Worm (Caenorhabditis elegans) whole organism, midembryonic: ENCODE data around the gene W01F3.2.

Experiments used
- T22C8.4 ChIP-seq: fragments of 200-800 bp; sonication (Bioruptor generic); IDR thresholded peaks from 2 replicates; pipeline ENCODE4 v1.3.6; 2022; ENCODE audit warnings: missing genetic modification characterization, missing compliant biosample characterization
- cog-1 ChIP-seq: sonication (generic microtip); optimal IDR thresholded peaks from 2 replicates; lab custom pipeline; 2016; ENCODE audit warnings: missing genetic modification characterization, missing compliant biosample characterization
- flt-1 ChIP-seq: fragments of 200-800 bp; sonication (Bioruptor generic); IDR thresholded peaks from 2 replicates; pipeline ENCODE4 v1.3.6; 2022; ENCODE audit warnings: missing genetic modification characterization, missing compliant biosample characterization
- klf-2 ChIP-seq: fragments of 200-800 bp; sonication (Bioruptor generic); conservative IDR thresholded peaks from 2 replicates; pipeline ENCODE4 v1.3.6; 2022; ENCODE audit warnings: missing genetic modification reagents, missing genetic modification characterization, missing compliant biosample characterization
- med-1 ChIP-seq: sonication (generic microtip); optimal IDR thresholded peaks from 2 replicates; lab custom pipeline; 2017; ENCODE audit warnings: missing genetic modification characterization, mild to moderate bottlenecking, missing compliant biosample characterization, antibody characterized with exemption, missing genetic modification reagents; ENCODE audit not compliant: insufficient read depth
- ref-1 ChIP-seq: fragments of 200-800 bp; sonication (Bioruptor generic); conservative IDR thresholded peaks from 2 replicates; pipeline ENCODE4 v1.3.6; 2022; ENCODE audit warnings: missing genetic modification reagents, missing genetic modification characterization, missing compliant biosample characterization
- tab-1 ChIP-seq: fragments of 200-800 bp; sonication (Bioruptor generic); IDR thresholded peaks from 2 replicates; pipeline ENCODE4 v1.3.6; 2022; ENCODE audit warnings: missing genetic modification characterization, missing compliant biosample characterization
- ztf-23 ChIP-seq: fragments of 200-800 bp; sonication (Bioruptor generic); IDR thresholded peaks from 2 replicates; pipeline ENCODE4 v1.3.6; 2022; ENCODE audit warnings: missing genetic modification reagents, missing genetic modification characterization, missing compliant biosample characterization
- ztf-29 ChIP-seq: fragments of 200-800 bp; sonication (Bioruptor generic); IDR thresholded peaks from 2 replicates; pipeline ENCODE4 v1.3.6; 2022; ENCODE audit warnings: missing genetic modification reagents, missing genetic modification characterization, missing compliant biosample characterization

Gene W01F3.2

DNA sequence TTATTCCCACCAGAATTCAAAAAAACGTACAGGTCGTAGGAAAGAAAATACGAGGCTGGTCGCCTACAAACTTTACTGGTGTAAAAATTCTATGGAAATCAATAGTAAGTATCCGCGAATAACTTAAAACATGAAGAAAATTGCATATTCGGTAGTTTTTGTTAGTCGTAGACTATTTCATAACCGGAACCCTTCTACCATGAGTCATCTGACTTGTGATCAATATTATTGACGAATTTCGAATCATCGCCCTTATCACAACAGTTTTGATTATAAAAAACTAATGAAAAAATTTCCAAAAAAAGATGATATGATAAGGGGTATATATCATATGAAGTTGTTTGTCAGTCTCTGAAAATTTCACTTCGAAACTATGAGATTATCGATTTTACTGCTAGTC lies at the start of gene W01F3.2:
Gene W01F3.2 (plus strand): TSS at position 301 of the 400 bp plus-strand sequence.
- TF ChIP-seq ztf-29 (GFP tag; lab: Robert Waterston, UW) (no peak), klf-2 (no peak), cog-1 (tag; lab: Kevin White, UChicago) (no peak), tab-1 (GFP tag; lab: Robert Waterston, UW) (no peak), flt-1 (GFP tag; lab: Robert Waterston, UW) (no peak), med-1 (GFP tag; lab: Kevin White, UChicago) (no peak), ref-1 (no peak)

DNA sequence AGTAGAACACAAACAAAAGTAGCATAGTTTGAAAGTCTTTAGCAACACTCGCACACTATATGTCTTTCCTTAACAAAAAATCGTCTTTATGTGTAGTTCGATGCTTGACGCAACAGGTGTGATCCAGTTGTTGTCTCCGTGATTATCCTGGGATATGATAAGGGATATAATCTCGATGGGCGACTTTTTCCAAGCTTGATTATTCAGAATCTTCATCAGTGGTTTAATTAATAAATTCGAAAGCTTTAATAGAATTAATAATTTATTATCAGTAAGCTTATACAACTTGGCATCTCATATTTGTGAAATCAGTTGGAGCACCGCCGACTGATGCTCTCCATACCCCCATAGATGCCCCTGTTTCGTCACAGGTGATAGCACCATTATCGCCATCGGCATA lies 41.5 kb upstream of the W01F3.2 start, which contains the start of gene F46B3.7:
Gene F46B3.7 (minus strand): TSS at position 101 of the 400 bp plus-strand sequence.
- TF ChIP-seq cog-1 (tag; lab: Kevin White, UChicago) (no peak), klf-2 (no peak), med-1 (GFP tag; lab: Kevin White, UChicago) (no peak), T22C8.4 (GFP tag; lab: Robert Waterston, UW) (no peak), tab-1 (GFP tag; lab: Robert Waterston, UW) (no peak), ztf-29 (GFP tag; lab: Robert Waterston, UW) (no peak), flt-1 (GFP tag; lab: Robert Waterston, UW) (no peak), ref-1 (no peak), ztf-23 (GFP tag; lab: Robert Waterston, UW) (no peak)

DNA sequence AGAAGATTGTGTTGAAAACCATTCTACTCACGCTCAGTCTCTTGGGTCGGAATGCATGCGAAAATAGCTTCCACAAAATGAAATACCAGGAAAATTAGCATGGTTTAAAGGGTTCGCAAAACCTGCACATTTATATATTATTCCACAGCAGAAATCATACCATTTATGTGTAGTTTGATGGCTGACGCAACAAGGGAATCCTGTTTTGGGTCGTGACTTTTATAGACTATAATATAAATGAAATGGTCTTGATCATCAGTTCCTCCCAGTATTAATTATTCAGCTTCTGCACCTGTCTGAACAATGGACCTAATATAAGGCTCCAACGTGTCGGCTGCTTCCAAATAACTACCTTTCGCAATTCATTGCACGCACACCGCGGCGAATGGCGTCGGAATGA lies 37.1 kb upstream of the W01F3.2 start, which contains the start of gene F46B3.8:
Gene F46B3.8 (minus strand): TSS at position 101 of the 400 bp plus-strand sequence.
- TF ChIP-seq flt-1 (GFP tag; lab: Robert Waterston, UW) (no peak), med-1 (GFP tag; lab: Kevin White, UChicago) (no peak), ztf-23 (GFP tag; lab: Robert Waterston, UW) (no peak), cog-1 (tag; lab: Kevin White, UChicago) (no peak), ztf-29 (GFP tag; lab: Robert Waterston, UW) (no peak), ref-1 (no peak), T22C8.4 (GFP tag; lab: Robert Waterston, UW) (no peak)

DNA sequence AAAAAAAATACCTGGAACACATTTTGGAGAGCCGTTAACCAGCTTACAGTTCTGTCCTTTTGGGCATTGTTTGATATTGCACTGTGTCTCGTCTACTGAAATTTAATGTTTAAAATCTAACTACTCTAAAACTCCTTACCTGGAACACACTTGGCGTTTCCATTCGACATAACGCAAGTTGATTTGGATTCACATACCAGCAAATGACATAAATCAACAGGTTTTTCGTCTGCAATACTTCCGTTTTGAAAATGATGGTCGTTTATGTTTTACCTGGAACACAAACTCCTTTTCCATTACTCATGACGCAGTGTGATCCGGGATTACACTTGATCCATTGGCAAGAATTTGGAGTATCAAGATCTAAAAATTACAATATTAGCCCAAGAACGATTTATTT lies 34.9 kb upstream of the W01F3.2 start:
- no peak for TF ChIP-seq flt-1 (GFP tag; lab: Robert Waterston, UW)
- TF ChIP-seq ztf-23 (GFP tag; lab: Robert Waterston, UW) = no peak
- no peak for TF ChIP-seq med-1 (GFP tag; lab: Kevin White, UChicago)
- TF ChIP-seq cog-1 (tag; lab: Kevin White, UChicago) = no peak
- TF ChIP-seq tab-1 (GFP tag; lab: Robert Waterston, UW) = no peak

DNA sequence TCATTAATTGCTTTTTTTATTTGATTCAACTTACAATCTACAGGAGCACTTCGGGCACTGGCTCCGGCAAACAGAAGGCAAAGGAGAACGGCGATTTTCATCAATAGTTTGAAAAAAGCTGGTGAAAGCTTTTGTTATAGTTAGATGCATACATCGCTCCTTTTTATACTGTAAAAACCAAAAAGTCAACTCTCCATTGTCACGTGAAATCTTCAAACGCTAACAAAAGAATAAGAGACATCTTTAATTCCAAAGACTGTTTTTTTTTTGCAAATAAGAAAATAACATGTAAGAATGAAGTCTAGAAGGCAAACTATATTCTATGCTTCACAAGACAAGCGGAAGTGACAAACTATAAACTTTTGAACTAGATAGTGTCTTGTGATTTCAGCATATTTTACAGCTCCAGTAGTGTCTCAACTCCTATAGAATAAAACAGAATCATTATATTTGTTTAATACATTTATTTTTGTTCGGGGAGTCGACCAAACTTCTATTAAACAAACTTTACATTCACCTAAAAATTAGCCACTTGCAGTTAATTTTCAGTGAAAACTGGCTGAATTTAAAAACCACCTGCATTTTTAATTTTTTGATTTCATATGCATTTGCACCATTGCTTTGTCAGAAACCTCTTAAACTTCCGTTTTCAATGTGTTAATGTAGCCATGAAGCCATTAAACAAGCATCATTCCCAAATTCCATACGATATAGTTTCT lies 33.9 kb upstream of the W01F3.2 start, which contains the start of the genes F46B3.9 and srz-18:
Gene F46B3.9 (minus strand): TSS at position 101 of the 719 bp plus-strand sequence.
Gene srz-18 (plus strand): TSS at position 669 of the 719 bp plus-strand sequence.
- TF ChIP-seq klf-2 (no peak), T22C8.4 (GFP tag; lab: Robert Waterston, UW) (no peak), cog-1 (tag; lab: Kevin White, UChicago) (no peak), ref-1 (no peak), med-1 (GFP tag; lab: Kevin White, UChicago) (no peak), tab-1 (GFP tag; lab: Robert Waterston, UW) (no peak), flt-1 (GFP tag; lab: Robert Waterston, UW) (no peak), ztf-23 (GFP tag; lab: Robert Waterston, UW) (no peak), ztf-29 (GFP tag; lab: Robert Waterston, UW) (no peak)

- TF ChIP-seq klf-2 (no peak), cog-1 (tag; lab: Kevin White, UChicago) (no peak), med-1 (GFP tag; lab: Kevin White, UChicago) (no peak), tab-1 (GFP tag; lab: Robert Waterston, UW) (no peak), ztf-23 (GFP tag; lab: Robert Waterston, UW) (no peak), ztf-29 (GFP tag; lab: Robert Waterston, UW) (no peak), T22C8.4 (GFP tag; lab: Robert Waterston, UW) (no peak), flt-1 (GFP tag; lab: Robert Waterston, UW) (no peak), ref-1 (no peak)
Observed at ce11 chrV:20631255-20631654, 28.9 kb upstream of the W01F3.2 start, which contains the start of gene F46B3.14. F46B3.14 (minus strand) TSS chrV:20631355.

- TF ChIP-seq flt-1 (GFP tag; lab: Robert Waterston, UW) = no peak
Observed at ce11 chrV:20633619-20634018, 26.5 kb upstream of the W01F3.2 start, which contains the start of gene F46B3.15. F46B3.15 (minus strand) TSS chrV:20633719.

ce11 chrV:20634330-20634729 lies 25.8 kb upstream of the W01F3.2 start, which contains the start of gene F46B3.16:
F46B3.16 (plus strand) TSS chrV:20634630.
- TF ChIP-seq ztf-23 (GFP tag; lab: Robert Waterston, UW) (no peak), ref-1 (no peak)

- TF ChIP-seq klf-2 (no peak), ztf-23 (GFP tag; lab: Robert Waterston, UW) (no peak), med-1 (GFP tag; lab: Kevin White, UChicago) (no peak)
Observed at ce11 chrV:20636855-20637254, 23.3 kb upstream of the W01F3.2 start, which contains the start of gene ttr-13. ttr-13 (minus strand) TSS chrV:20636955.

- no peak for TF ChIP-seq med-1 (GFP tag; lab: Kevin White, UChicago)
- no peak for TF ChIP-seq ztf-23 (GFP tag; lab: Robert Waterston, UW)
- no peak for TF ChIP-seq flt-1 (GFP tag; lab: Robert Waterston, UW)
- no peak for TF ChIP-seq tab-1 (GFP tag; lab: Robert Waterston, UW)
- TF ChIP-seq ztf-29 (GFP tag; lab: Robert Waterston, UW) = no peak
- TF ChIP-seq ref-1 = no peak
- TF ChIP-seq klf-2 = no peak
- TF ChIP-seq T22C8.4 (GFP tag; lab: Robert Waterston, UW) = no peak
- TF ChIP-seq cog-1 (tag; lab: Kevin White, UChicago) = no peak
Observed at ce11 chrV:20638344-20638743, 21.8 kb upstream of the W01F3.2 start, which contains the start of gene Y44A6B.3. Y44A6B.3 (minus strand) TSS chrV:20638444.
